Worm (Caenorhabditis elegans): Measurements from ENCODE around the gene taf-8.

ce11 chrII:9690067-9690632, 21.0 kb downstream of the taf-8 start:
- no peak for TF ChIP-seq nhr-28 (tag; optimal IDR thresholded peaks at IDR 0.05)
- TF ChIP-seq sem-2 (GFP tag; optimal IDR thresholded peaks at IDR 0.05): no peak
- TF ChIP-seq ham-2 (GFP tag; optimal IDR thresholded peaks at IDR 0.05): no peak
- no peak for TF ChIP-seq unc-62 (GFP tag; optimal IDR thresholded peaks at IDR 0.05)
- no peak for TF ChIP-seq bed-3 (GFP tag; optimal IDR thresholded peaks at IDR 0.05)
- no peak for TF ChIP-seq snpc-4 (tag; optimal IDR thresholded peaks at IDR 0.05)
- no peak for TF ChIP-seq lsy-2 (tag; optimal IDR thresholded peaks at IDR 0.05)
- TF ChIP-seq nhr-2 (tag; optimal IDR thresholded peaks at IDR 0.05): no peak
